Fruit fly (Drosophila melanogaster): ENCODE results near the gene Ccm3.

The Ccm3 gene

DNA sequence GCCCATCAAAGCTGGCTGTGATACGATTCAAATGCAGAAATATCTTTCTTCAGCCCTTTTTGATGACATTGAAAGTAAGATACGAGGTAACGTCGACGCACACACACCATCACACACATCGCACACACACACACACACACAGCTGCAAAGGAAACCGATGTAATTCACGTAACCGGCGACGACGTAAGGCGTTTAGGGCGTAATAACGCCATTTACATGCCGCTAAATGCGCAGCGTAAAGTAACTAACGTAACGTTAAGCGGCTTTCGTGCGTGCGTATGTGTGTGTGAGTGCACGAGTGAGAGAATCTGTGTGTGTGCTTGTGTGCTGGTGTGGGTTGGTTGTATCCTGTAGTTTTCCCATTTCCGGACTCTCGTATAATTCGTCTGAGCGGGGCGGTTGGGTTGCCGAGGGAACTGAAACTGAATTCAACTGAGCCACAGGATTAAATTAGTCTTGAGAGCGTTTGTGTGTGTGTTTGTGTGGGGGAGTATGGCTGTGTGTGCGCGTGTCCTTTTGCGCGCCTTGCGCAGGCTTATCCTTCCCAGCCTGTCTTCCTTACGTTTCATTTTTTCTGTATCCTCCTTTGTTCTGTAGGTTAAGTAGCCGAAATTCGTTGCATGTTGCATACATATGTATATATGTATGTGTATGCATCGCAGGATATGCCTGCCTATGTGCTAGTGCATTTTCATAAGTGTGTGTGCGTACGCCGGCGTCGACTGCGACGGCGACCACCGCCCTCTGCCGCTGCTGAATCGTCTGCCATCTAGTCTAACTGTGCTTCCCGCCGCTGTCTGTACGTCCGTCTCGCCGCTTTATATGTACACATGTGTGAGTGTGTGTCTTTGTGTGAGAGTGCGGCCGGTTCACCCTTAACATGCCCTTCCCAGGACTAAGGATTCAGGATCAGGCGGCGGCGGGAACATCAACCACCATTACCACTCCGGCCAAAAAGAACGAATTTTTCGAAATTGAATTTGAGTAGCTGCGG is 46.3 kb downstream of the Ccm3 start (continued):
- no peak for TF ChIP-seq sr (GFP tag; IDR thresholded peaks at IDR 0.05)
- no peak for TF ChIP-seq CG7987 (GFP tag; optimal IDR thresholded peaks at IDR 0.05)
- peak; percentile 53 for TF ChIP-seq D (optimal IDR thresholded peaks at IDR 0.05)
- TF ChIP-seq D (GFP tag; optimal IDR thresholded peaks at IDR 0.05): no peak
- TF ChIP-seq CG30403 (GFP tag; optimal IDR thresholded peaks at IDR 0.05): no peak
- no peak for TF ChIP-seq CG16813 (GFP tag; IDR thresholded peaks at IDR 0.05; ENCODE audit: partially characterized antibody)
- no peak for TF ChIP-seq CG12071 (GFP tag; optimal IDR thresholded peaks at IDR 0.05)
- no peak for TF ChIP-seq rib (GFP tag; IDR thresholded peaks at IDR 0.05)
- TF ChIP-seq CG2199 (GFP tag; IDR thresholded peaks at IDR 0.05): 0 out of 3 replicates have a peak, but pooled peaks have one; percentile 43
- TF ChIP-seq az2 (GFP tag; optimal IDR thresholded peaks at IDR 0.05): no peak
- TF ChIP-seq B-H2 (GFP tag; optimal IDR thresholded peaks at IDR 0.05): no peak
- peak in 1 of 2 experiments; percentile 56 for TF ChIP-seq Hr78 (GFP tag; optimal IDR thresholded peaks at IDR 0.05)
- no peak for TF ChIP-seq sim (GFP tag; IDR thresholded peaks at IDR 0.05)
- TF ChIP-seq Ets97D (GFP tag; optimal IDR thresholded peaks at IDR 0.05): no peak
- no peak for TF ChIP-seq ftz-f1 (GFP tag; optimal IDR thresholded peaks at IDR 0.05)
- TF ChIP-seq BtbVII (GFP tag; optimal IDR thresholded peaks at IDR 0.05): no peak
- TF ChIP-seq ash1 (GFP tag; optimal IDR thresholded peaks at IDR 0.05): no peak
- TF ChIP-seq CG10959 (GFP tag; IDR thresholded peaks at IDR 0.05): no peak
- TF ChIP-seq Med (GFP tag): peak; percentile 73
- TF ChIP-seq oc (tag; optimal IDR thresholded peaks at IDR 0.05): peak; percentile 53
- TF ChIP-seq Adf1 (GFP tag; IDR thresholded peaks at IDR 0.05): peak; percentile 85
- TF ChIP-seq CG7786 (GFP tag; optimal IDR thresholded peaks at IDR 0.05): no peak
- no peak for TF ChIP-seq CG17802 (tag; optimal IDR thresholded peaks at IDR 0.05)
- TF ChIP-seq Pdp1 (GFP tag; optimal IDR thresholded peaks at IDR 0.05): peak in 1 of 2 experiments; percentile 15
- no peak for TF ChIP-seq CG31388 (GFP tag; optimal IDR thresholded peaks at IDR 0.05)
- no peak for TF ChIP-seq CG12391 (tag; optimal IDR thresholded peaks at IDR 0.05)
- peak; percentile 28 to 37 for TF ChIP-seq Trl (optimal IDR thresholded peaks at IDR 0.05)
- no peak for TF ChIP-seq Trl (GFP tag; optimal IDR thresholded peaks at IDR 0.05)
- TF ChIP-seq ATbp (GFP tag; optimal IDR thresholded peaks at IDR 0.05): no peak
- TF ChIP-seq D19A (tag; optimal IDR thresholded peaks at IDR 0.05): no peak

DNA sequence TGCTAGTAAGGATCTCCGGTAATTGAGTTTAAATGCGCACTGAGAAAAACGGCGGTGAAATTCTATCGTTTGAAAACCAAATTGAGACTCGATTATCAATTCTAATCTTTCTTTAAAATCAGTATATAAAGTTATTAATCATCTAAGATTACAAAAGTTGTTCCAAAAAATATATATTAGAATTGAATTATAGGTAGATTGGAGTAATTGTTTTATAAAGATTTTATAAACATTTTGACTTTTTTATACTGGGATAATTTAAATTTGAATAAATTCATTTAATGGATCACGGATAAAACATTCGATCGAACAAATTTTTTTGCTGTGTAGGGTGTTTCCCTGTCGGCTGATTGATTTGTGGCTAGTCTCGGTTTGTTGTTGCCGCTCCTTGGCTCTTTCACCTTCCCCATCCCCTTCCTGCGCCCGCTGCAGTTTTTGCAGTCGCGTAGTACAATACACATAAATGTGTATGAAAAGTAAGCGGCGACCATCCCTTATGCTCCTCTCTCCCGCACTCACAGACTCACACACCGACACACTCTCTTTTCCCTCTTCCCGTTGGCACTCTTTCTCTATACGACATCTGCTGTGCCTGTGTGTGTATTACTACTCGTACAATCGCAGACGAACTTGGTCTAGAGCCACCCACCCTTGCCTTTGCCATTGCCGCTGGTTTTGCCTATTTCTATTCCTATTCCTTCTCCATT is 47.2 kb downstream of the Ccm3 start:
- TF ChIP-seq CG13424 (tag; optimal IDR thresholded peaks at IDR 0.05) (peak; percentile 86), zfh2 (GFP tag; optimal IDR thresholded peaks at IDR 0.05) (no peak), stwl (tag; optimal IDR thresholded peaks at IDR 0.05) (peak; percentile 4), gsb (GFP tag; IDR thresholded peaks at IDR 0.05) (no peak), CG15601 (tag; optimal IDR thresholded peaks at IDR 0.05) (peak; percentile 80), CG14710 (tag; optimal IDR thresholded peaks at IDR 0.05) (peak; percentile 90), CG16779 (GFP tag; IDR thresholded peaks at IDR 0.05) (no peak), cas (GFP tag; IDR thresholded peaks at IDR 0.05) (no peak), CG4707 (GFP tag; optimal IDR thresholded peaks at IDR 0.05) (no peak), lola (GFP tag; optimal IDR thresholded peaks at IDR 0.05) (peak in 1 of 3 experiments; percentile 96), Rx (GFP tag; IDR thresholded peaks at IDR 0.05) (0 out of 2 replicates have a peak, but pooled peaks have one; percentile 32), rib (GFP tag; IDR thresholded peaks at IDR 0.05) (0 out of 2 replicates have a peak, but pooled peaks have one; percentile 19), CG33213 (GFP tag; optimal IDR thresholded peaks at IDR 0.05) (no peak), lilli (GFP tag; optimal IDR thresholded peaks at IDR 0.05) (peak; percentile 58), CG31441 (GFP tag; IDR thresholded peaks at IDR 0.05) (peak; percentile 91), Hr39 (optimal IDR thresholded peaks at IDR 0.05) (no peak), Hey (tag; optimal IDR thresholded peaks at IDR 0.05) (no peak), CG6254 (GFP tag; optimal IDR thresholded peaks at IDR 0.05) (peak; percentile 33), az2 (GFP tag; optimal IDR thresholded peaks at IDR 0.05) (peak; percentile 74), CG5953 (GFP tag; IDR thresholded peaks at IDR 0.05) (no peak)
